Worm (Caenorhabditis elegans) whole organism, L3 larva: ENCODE results near the gene W06A11.1.
A peak's percentile ranks its signal among the peaks of the same experiment; 100 is the strongest.
"Not testable (repeated sequence)": the region's sequence is repeated elsewhere in the genome, so short reads cannot be mapped to it uniquely, and the experiment has no call there.

Experiments
- ama-1 ChIP-seq: fragments of 150-350 bp; optimal IDR thresholded peaks from 2 replicates; lab custom pipeline; 2018
- ceh-82 ChIP-seq: fragments of 150-350 bp; optimal IDR thresholded peaks from 2 replicates; lab custom pipeline; 2014; ENCODE audit warnings: missing biosample characterization, missing genetic modification characterization
- daf-12 ChIP-seq: fragments of 150-350 bp; optimal IDR thresholded peaks from 2 replicates; lab custom pipeline; 2014; ENCODE audit warnings: missing biosample characterization, missing genetic modification reagents, missing genetic modification characterization
- elt-1 ChIP-seq: fragments of 150-350 bp; optimal IDR thresholded peaks from 2 replicates; lab custom pipeline; 2014; ENCODE audit warnings: missing biosample characterization, missing genetic modification characterization
- lin-15B ChIP-seq: fragments of 150-350 bp; optimal IDR thresholded peaks from 2 replicates; lab custom pipeline; 2014; ENCODE audit warnings: missing biosample characterization, missing genetic modification characterization
- lin-39 ChIP-seq: fragments of 150-350 bp; optimal IDR thresholded peaks from 2 replicates; lab custom pipeline; 2018; ENCODE audit warnings: missing biosample characterization, missing genetic modification reagents, missing genetic modification characterization
- nhr-12 ChIP-seq: fragments of 150-350 bp; optimal IDR thresholded peaks from 2 replicates; lab custom pipeline; 2014; ENCODE audit warnings: missing biosample characterization, missing genetic modification characterization
- nhr-237 ChIP-seq: fragments of 150-350 bp; optimal IDR thresholded peaks from 2 replicates; lab custom pipeline; 2014; ENCODE audit warnings: missing biosample characterization, missing genetic modification characterization
- nhr-25 ChIP-seq: sonication (generic microtip); optimal IDR thresholded peaks from 2 replicates; lab custom pipeline; 2017; ENCODE audit warnings: missing biosample characterization, missing genetic modification characterization
- nhr-43 ChIP-seq: sonication (generic microtip); optimal IDR thresholded peaks from 2 replicates; lab custom pipeline; 2016; ENCODE audit warnings: mild to moderate bottlenecking, missing genetic modification characterization, missing compliant biosample characterization; ENCODE audit not compliant: poor library complexity, severe bottlenecking
- snpc-4 ChIP-seq: fragments of 150-350 bp; optimal IDR thresholded peaks from 2 replicates; lab custom pipeline; 2014; ENCODE audit warnings: missing biosample characterization, missing genetic modification characterization
- unc-39 ChIP-seq: sonication (generic microtip); optimal IDR thresholded peaks from 4 replicates; lab custom pipeline; 2017; ENCODE audit warnings: missing biosample characterization, missing genetic modification characterization
- zag-1 ChIP-seq: fragments of 150-350 bp; optimal IDR thresholded peaks from 2 replicates; lab custom pipeline; 2014; ENCODE audit warnings: missing biosample characterization, missing genetic modification characterization
- ztf-11 ChIP-seq: fragments of 150-350 bp; optimal IDR thresholded peaks from 2 replicates; lab custom pipeline; 2014; ENCODE audit warnings: missing biosample characterization, missing genetic modification characterization

DNA sequence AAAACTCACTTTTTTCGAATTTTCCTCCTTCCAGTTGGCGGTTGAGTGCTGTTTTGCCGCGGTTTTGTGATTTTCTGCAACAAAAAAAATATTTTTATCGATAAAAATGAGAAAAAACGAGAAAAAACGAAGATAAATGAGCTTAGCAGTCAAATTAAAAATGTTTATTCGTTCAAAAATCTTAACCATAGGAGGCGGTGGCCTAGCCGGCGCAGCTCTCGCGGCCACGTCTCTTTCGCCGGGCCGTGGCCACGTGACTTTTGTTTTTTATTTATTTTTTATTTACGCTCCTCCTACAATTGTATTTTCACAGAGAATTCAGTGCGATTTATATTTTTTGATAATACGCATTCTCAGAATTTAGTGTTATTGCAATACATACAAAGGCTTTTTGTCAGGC is 17.7 kb upstream of the W06A11.1 start:
- not testable (repeated sequence) for TF ChIP-seq ama-1; nhr-43 (tag; lab: Kevin White, UChicago); ztf-11; lin-39; daf-12 (tag; lab: Kevin White, UChicago); elt-1 (tag; lab: Kevin White, UChicago); nhr-237; nhr-25; ceh-82 (tag; lab: Kevin White, UChicago); nhr-12; zag-1 (tag; lab: Kevin White, UChicago); unc-39 (tag; lab: Kevin White, UChicago); snpc-4 (tag; lab: Kevin White, UChicago)
- peak; percentile 3 for TF ChIP-seq lin-15B (tag; lab: Kevin White, UChicago)
